Worm (Caenorhabditis elegans): ENCODE data around the gene sre-37.

Gene sre-37

ce11 chrII:12508650-12509049, 43.0 kb downstream of the sre-37 start, which contains the start of gene srh-67:
Gene srh-67, plus strand, starts transcription at chrII:12508950.
- TF ChIP-seq drap-1 (GFP tag; optimal IDR thresholded peaks at IDR 0.05), result no peak
- no peak for TF ChIP-seq cnd-1 (tag; optimal IDR thresholded peaks at IDR 0.05)
- TF ChIP-seq lsy-2 (tag; optimal IDR thresholded peaks at IDR 0.05), result no peak
- TF ChIP-seq nhr-237 (tag; optimal IDR thresholded peaks at IDR 0.05), result no peak
- no peak for TF ChIP-seq zip-8 (tag; optimal IDR thresholded peaks at IDR 0.05)
- TF ChIP-seq mep-1 (tag; optimal IDR thresholded peaks at IDR 0.05), result no peak

ce11 chrII:12511866-12512265, 46.2 kb downstream of the sre-37 start, which contains the start of gene srh-73:
Gene srh-73, plus strand, starts transcription at chrII:12512166.
- TF ChIP-seq lin-13 (tag; optimal IDR thresholded peaks at IDR 0.05) (no peak), bed-3 (GFP tag; optimal IDR thresholded peaks at IDR 0.05) (no peak), mls-2 (tag; optimal IDR thresholded peaks at IDR 0.05) (no peak), nhr-2 (tag; optimal IDR thresholded peaks at IDR 0.05) (no peak), ceh-43 (GFP tag; optimal IDR thresholded peaks at IDR 0.05) (no peak), ceh-39 (tag; optimal IDR thresholded peaks at IDR 0.05) (no peak), blmp-1 (tag; optimal IDR thresholded peaks at IDR 0.05) (no peak), nhr-237 (tag; optimal IDR thresholded peaks at IDR 0.05) (no peak), ztf-11 (tag; optimal IDR thresholded peaks at IDR 0.05) (no peak)

- TF ChIP-seq pha-4 (tag; optimal IDR thresholded peaks at IDR 0.05) (no peak), ztf-11 (tag; optimal IDR thresholded peaks at IDR 0.05) (no peak), elt-1 (tag; optimal IDR thresholded peaks at IDR 0.05; ENCODE audit: borderline replicate concordance, insufficient read depth) (no peak), nhr-76 (tag; optimal IDR thresholded peaks at IDR 0.05) (no peak), lsy-2 (tag; optimal IDR thresholded peaks at IDR 0.05) (no peak), nhr-237 (tag; optimal IDR thresholded peaks at IDR 0.05) (no peak), mls-2 (tag; optimal IDR thresholded peaks at IDR 0.05) (no peak)
These were observed 49.0 kb downstream of the sre-37 start, which contains the start of gene srh-69 for ce11 chrII:12514620-12515019. Gene srh-69, minus strand, starts transcription at chrII:12514720.

ce11 chrII:12516313-12516712, 50.7 kb downstream of the sre-37 start, which contains the start of gene srh-61:
Gene srh-61, minus strand, starts transcription at chrII:12516413.
- TF ChIP-seq zip-8 (tag; optimal IDR thresholded peaks at IDR 0.05), result no peak
- no peak for TF ChIP-seq cnd-1 (tag; optimal IDR thresholded peaks at IDR 0.05)
- TF ChIP-seq ceh-39 (tag; optimal IDR thresholded peaks at IDR 0.05), result no peak
- no peak for TF ChIP-seq sptf-1 (tag; optimal IDR thresholded peaks at IDR 0.05)
- TF ChIP-seq bed-3 (GFP tag; optimal IDR thresholded peaks at IDR 0.05), result no peak
- TF ChIP-seq nhr-237 (tag; optimal IDR thresholded peaks at IDR 0.05), result no peak
- TF ChIP-seq lin-13 (tag; optimal IDR thresholded peaks at IDR 0.05), result no peak
- TF ChIP-seq elt-1 (tag; optimal IDR thresholded peaks at IDR 0.05; ENCODE audit: borderline replicate concordance, insufficient read depth), result no peak
- no peak for TF ChIP-seq hlh-1 (tag; optimal IDR thresholded peaks at IDR 0.05)
- no peak for TF ChIP-seq ceh-43 (GFP tag; optimal IDR thresholded peaks at IDR 0.05)
- no peak for TF ChIP-seq ham-2 (GFP tag; optimal IDR thresholded peaks at IDR 0.05)
- TF ChIP-seq M03D4.4 (tag; optimal IDR thresholded peaks at IDR 0.05), result no peak
- no peak for TF ChIP-seq tbx-8 (GFP tag; optimal IDR thresholded peaks at IDR 0.05)
- no peak for TF ChIP-seq lin-32 (GFP tag; optimal IDR thresholded peaks at IDR 0.05)
- no peak for TF ChIP-seq sem-2 (GFP tag; optimal IDR thresholded peaks at IDR 0.05)
- TF ChIP-seq unc-62 (GFP tag; optimal IDR thresholded peaks at IDR 0.05), result no peak
- TF ChIP-seq mls-2 (tag; optimal IDR thresholded peaks at IDR 0.05), result no peak
- no peak for TF ChIP-seq snpc-4 (tag; optimal IDR thresholded peaks at IDR 0.05)
- TF ChIP-seq mep-1 (tag; optimal IDR thresholded peaks at IDR 0.05), result no peak

Measured in whole organism, mixed stage, embryonic.